5 worm cellular contexts compared by ENCODE assay signal in the genomic region with DNA sequence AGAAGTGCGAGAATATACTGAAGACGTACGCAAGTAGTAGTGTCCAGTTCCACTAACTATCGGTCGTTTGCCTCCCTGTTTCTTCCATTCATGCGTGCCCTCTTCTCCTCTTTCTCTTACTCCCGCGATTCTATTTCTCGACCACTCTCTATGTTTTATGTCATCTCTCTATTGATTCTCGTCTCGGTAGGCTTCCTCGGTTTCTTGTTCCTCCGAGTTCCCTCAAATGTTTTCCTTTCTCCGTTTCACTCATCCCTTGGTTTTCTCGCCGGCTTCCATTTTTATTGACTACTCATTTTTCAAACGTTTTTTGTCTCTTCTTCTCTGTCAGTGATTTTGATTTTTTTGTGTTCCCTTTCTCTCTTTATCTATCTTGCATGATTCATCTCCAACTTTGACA.
TF ChIP-seq lines count a peak whose summit lies in the region.

No protein-coding gene starts in this region.

TF ChIP-seq in whole organism, L1 larva, 84 proteins besides CTCF, POLR2A, EP300 and RAD21 (continued from another document and continues in another):
- no peak for TF ChIP-seq hpl-2 (GFP tag; optimal IDR thresholded peaks at IDR 0.05; lab: Kevin White, UChicago)
- no peak for TF ChIP-seq tlp-1 (tag; optimal IDR thresholded peaks at IDR 0.05; lab: Kevin White, UChicago)
- TF ChIP-seq vab-15 (tag; optimal IDR thresholded peaks at IDR 0.05; lab: Kevin White, UChicago), result no peak
- no peak for TF ChIP-seq aha-1 (tag; optimal IDR thresholded peaks at IDR 0.05; lab: Kevin White, UChicago)
- no peak for TF ChIP-seq fkh-4 (tag; optimal IDR thresholded peaks at IDR 0.05; lab: Kevin White, UChicago; ENCODE audit: borderline replicate concordance)
- peak; percentile 92 for TF ChIP-seq lin-14 (GFP tag; optimal IDR thresholded peaks at IDR 0.05; lab: Kevin White, UChicago)
- no peak for TF ChIP-seq ceh-90 (tag; optimal IDR thresholded peaks at IDR 0.05; lab: Kevin White, UChicago)
- no peak for TF ChIP-seq C04F5.9 (tag; optimal IDR thresholded peaks at IDR 0.05; lab: Kevin White, UChicago)
- no peak for TF ChIP-seq nhr-84 (tag; optimal IDR thresholded peaks at IDR 0.05; lab: Kevin White, UChicago)
- peak; percentile 70 for TF ChIP-seq nhr-71 (tag; optimal IDR thresholded peaks at IDR 0.05; lab: Kevin White, UChicago)
- TF ChIP-seq unc-30 (tag; optimal IDR thresholded peaks at IDR 0.05; lab: Kevin White, UChicago), result no peak
- peak; percentile 46 for TF ChIP-seq unc-130 (tag; optimal IDR thresholded peaks at IDR 0.05; lab: Kevin White, UChicago)
- TF ChIP-seq ama-1 (optimal IDR thresholded peaks at IDR 0.05; lab: Kevin White, UChicago), result no peak
- peak; percentile 50 for TF ChIP-seq fkh-8 (tag; optimal IDR thresholded peaks at IDR 0.05; lab: Kevin White, UChicago)
- TF ChIP-seq lin-15B (tag; optimal IDR thresholded peaks at IDR 0.05; lab: Kevin White, UChicago), result no peak
- TF ChIP-seq pqm-1 (tag; optimal IDR thresholded peaks at IDR 0.05; lab: Kevin White, UChicago), result no peak
- no peak for TF ChIP-seq ets-5 (GFP tag; IDR thresholded peaks at IDR 0.05; lab: Robert Waterston, UW)
- TF ChIP-seq nhr-12 (tag; optimal IDR thresholded peaks at IDR 0.05; lab: Kevin White, UChicago), result no peak
- TF ChIP-seq ztf-11 (tag; optimal IDR thresholded peaks at IDR 0.05; lab: Kevin White, UChicago), result no peak
- peak in 1 of 2 experiments; percentile 74 for TF ChIP-seq mdl-1 (tag; optimal IDR thresholded peaks at IDR 0.05; lab: Kevin White, UChicago)
- peak in 3 of 6 experiments; percentile 41 to 65 (median 64) for TF ChIP-seq elt-3 (tag; optimal IDR thresholded peaks at IDR 0.05; lab: Kevin White, UChicago)
- TF ChIP-seq unc-86 (tag; optimal IDR thresholded peaks at IDR 0.05; lab: Kevin White, UChicago), result no peak
- TF ChIP-seq mef-2 (tag; optimal IDR thresholded peaks at IDR 0.05; lab: Kevin White, UChicago), result no peak
- peak; percentile 49 for TF ChIP-seq nhr-47 (tag; optimal IDR thresholded peaks at IDR 0.05; lab: Kevin White, UChicago)
- no peak for TF ChIP-seq ces-1 (GFP tag; optimal IDR thresholded peaks at IDR 0.05; lab: Kevin White, UChicago)
- no peak for TF ChIP-seq sox-4 (tag; optimal IDR thresholded peaks at IDR 0.05; lab: Kevin White, UChicago)

TF ChIP-seq in whole organism, L2 larva, 48 proteins besides CTCF, POLR2A, EP300 and RAD21 (continued from another document and continues in another):
- TF ChIP-seq elt-1 (tag; optimal IDR thresholded peaks at IDR 0.05; lab: Kevin White, UChicago), result no peak
- no peak for TF ChIP-seq unc-39 (tag; optimal IDR thresholded peaks at IDR 0.05; lab: Kevin White, UChicago)
- TF ChIP-seq ceh-82 (tag; optimal IDR thresholded peaks at IDR 0.05; lab: Kevin White, UChicago), result no peak
- TF ChIP-seq ztf-1 (GFP tag; conservative IDR thresholded peaks at IDR 0.05; lab: Robert Waterston, UW), result no peak
- no peak for TF ChIP-seq skn-1 (tag; optimal IDR thresholded peaks at IDR 0.05; lab: Kevin White, UChicago)
- no peak for TF ChIP-seq lin-39 (tag; optimal IDR thresholded peaks at IDR 0.05; lab: Kevin White, UChicago)
- TF ChIP-seq peb-1 (tag; optimal IDR thresholded peaks at IDR 0.05; lab: Kevin White, UChicago), result no peak
- TF ChIP-seq Y55F3AM.14 (GFP tag; optimal IDR thresholded peaks at IDR 0.05; lab: Kevin White, UChicago), result no peak
- TF ChIP-seq aly-2 (tag; optimal IDR thresholded peaks at IDR 0.05; lab: Kevin White, UChicago), result no peak
- no peak for TF ChIP-seq alr-1 (tag; optimal IDR thresholded peaks at IDR 0.05; lab: Kevin White, UChicago)
- no peak for TF ChIP-seq unc-62 (GFP tag; optimal IDR thresholded peaks at IDR 0.05; lab: Kevin White, UChicago)
- no peak for TF ChIP-seq ztf-4 (tag; optimal IDR thresholded peaks at IDR 0.05; lab: Kevin White, UChicago)
- TF ChIP-seq sem-4 (tag; optimal IDR thresholded peaks at IDR 0.05; lab: Kevin White, UChicago), result peak; percentile 43
- TF ChIP-seq F13H6.1 (tag; optimal IDR thresholded peaks at IDR 0.05; lab: Kevin White, UChicago), result peak; percentile 69
- peak; percentile 13 for TF ChIP-seq lin-13 (GFP tag; optimal IDR thresholded peaks at IDR 0.05; lab: Kevin White, UChicago)
- peak; percentile 23 for TF ChIP-seq sma-3 (GFP tag; optimal IDR thresholded peaks at IDR 0.05; lab: Kevin White, UChicago)
- no peak for TF ChIP-seq nhr-77 (tag; optimal IDR thresholded peaks at IDR 0.05; lab: Kevin White, UChicago)
- TF ChIP-seq fos-1 (tag; optimal IDR thresholded peaks at IDR 0.05; lab: Kevin White, UChicago), result peak; percentile 76
- peak in 1 of 2 experiments; percentile 1 for TF ChIP-seq mdl-1 (tag; optimal IDR thresholded peaks at IDR 0.05; lab: Kevin White, UChicago)
- peak; percentile 46 for TF ChIP-seq unc-55 (GFP tag; optimal IDR thresholded peaks at IDR 0.05; lab: Kevin White, UChicago)
- TF ChIP-seq gmeb-1 (tag; optimal IDR thresholded peaks at IDR 0.05; lab: Kevin White, UChicago), result no peak
- no peak for TF ChIP-seq dmd-4 (tag; optimal IDR thresholded peaks at IDR 0.05; lab: Kevin White, UChicago)
- TF ChIP-seq ama-1 (optimal IDR thresholded peaks at IDR 0.05; lab: Kevin White, UChicago), result no peak
- TF ChIP-seq ztf-11 (tag; optimal IDR thresholded peaks at IDR 0.05; lab: Kevin White, UChicago), result no peak
- no peak for TF ChIP-seq nhr-11 (tag; optimal IDR thresholded peaks at IDR 0.05; lab: Kevin White, UChicago)
- TF ChIP-seq lsy-2 (tag; optimal IDR thresholded peaks at IDR 0.05; lab: Kevin White, UChicago), result peak in 1 of 2 experiments; percentile 51
- TF ChIP-seq mbf-1 (tag; optimal IDR thresholded peaks at IDR 0.05; lab: Kevin White, UChicago), result no peak

TF ChIP-seq in whole organism, L3 larva, 47 proteins besides CTCF, POLR2A, EP300 and RAD21 (continued from another document):
- TF ChIP-seq elt-2 (tag; optimal IDR thresholded peaks at IDR 0.05; lab: Kevin White, UChicago), result peak; percentile 4
- no peak for TF ChIP-seq jun-1 (tag; optimal IDR thresholded peaks at IDR 0.05; lab: Kevin White, UChicago)
- TF ChIP-seq nhr-77 (tag; optimal IDR thresholded peaks at IDR 0.05; lab: Kevin White, UChicago), result no peak
- no peak for TF ChIP-seq nhr-237 (tag; optimal IDR thresholded peaks at IDR 0.05; lab: Kevin White, UChicago)
- TF ChIP-seq nfya-1 (tag; optimal IDR thresholded peaks at IDR 0.05; lab: Kevin White, UChicago; ENCODE audit: insufficient read depth), result peak; percentile 60
- TF ChIP-seq lsy-12 (tag; optimal IDR thresholded peaks at IDR 0.05; lab: Kevin White, UChicago), result peak; percentile 48
- TF ChIP-seq hmg-11 (tag; optimal IDR thresholded peaks at IDR 0.05; lab: Kevin White, UChicago), result peak; percentile 49
- no peak for TF ChIP-seq ama-1 (optimal IDR thresholded peaks at IDR 0.05; lab: Kevin White, UChicago)
- no peak for TF ChIP-seq lin-15B (tag; optimal IDR thresholded peaks at IDR 0.05; lab: Kevin White, UChicago)
- TF ChIP-seq elt-1 (tag; optimal IDR thresholded peaks at IDR 0.05; lab: Kevin White, UChicago), result peak; percentile 22
- no peak for TF ChIP-seq fos-1 (tag; optimal IDR thresholded peaks at IDR 0.05; lab: Kevin White, UChicago)
- no peak for TF ChIP-seq mml-1 (tag; optimal IDR thresholded peaks at IDR 0.05; lab: Kevin White, UChicago)
- no peak for TF ChIP-seq ZK546.5 (tag; optimal IDR thresholded peaks at IDR 0.05; lab: Kevin White, UChicago)
- TF ChIP-seq ceh-16 (tag; optimal IDR thresholded peaks at IDR 0.05; lab: Kevin White, UChicago), result no peak
- no peak for TF ChIP-seq ztf-11 (tag; optimal IDR thresholded peaks at IDR 0.05; lab: Kevin White, UChicago)
- TF ChIP-seq ceh-82 (tag; optimal IDR thresholded peaks at IDR 0.05; lab: Kevin White, UChicago), result no peak
- no peak for TF ChIP-seq fkh-2 (tag; optimal IDR thresholded peaks at IDR 0.05; lab: Kevin White, UChicago)
- TF ChIP-seq sea-2 (GFP tag; optimal IDR thresholded peaks at IDR 0.05; lab: Kevin White, UChicago), result no peak
- no peak for TF ChIP-seq unc-62 (GFP tag; optimal IDR thresholded peaks at IDR 0.05; lab: Kevin White, UChicago)
- peak; percentile 30 for TF ChIP-seq nhr-25 (tag; optimal IDR thresholded peaks at IDR 0.05; lab: Kevin White, UChicago)
- peak; percentile 67 for TF ChIP-seq ceh-28 (tag; optimal IDR thresholded peaks at IDR 0.05; lab: Kevin White, UChicago)
- no peak for TF ChIP-seq pqm-1 (tag; optimal IDR thresholded peaks at IDR 0.05; lab: Kevin White, UChicago)
- no peak for TF ChIP-seq skn-1 (tag; optimal IDR thresholded peaks at IDR 0.05; lab: Kevin White, UChicago)
- peak; percentile 48 for TF ChIP-seq snpc-4 (tag; optimal IDR thresholded peaks at IDR 0.05; lab: Kevin White, UChicago)
- no peak for TF ChIP-seq nhr-11 (tag; optimal IDR thresholded peaks at IDR 0.05; lab: Kevin White, UChicago)
- TF ChIP-seq lin-39 (tag; optimal IDR thresholded peaks at IDR 0.05; lab: Kevin White, UChicago), result peak; percentile 49
- no peak for TF ChIP-seq R02D3.7 (tag; optimal IDR thresholded peaks at IDR 0.05; lab: Kevin White, UChicago)
TF ChIP-seq in whole organism, L3 larva: peak in this region for 13.

TF ChIP-seq in whole organism, L4 larva, 104 proteins besides CTCF, POLR2A, EP300 and RAD21 (continued from another document and continues in another):
- TF ChIP-seq Y5F2A.4 (GFP tag; optimal IDR thresholded peaks at IDR 0.05; lab: Kevin White, UChicago) (no peak), D1046.2 (GFP tag; IDR thresholded peaks at IDR 0.05; lab: Robert Waterston, UW) (no peak), F37D6.2 (tag; optimal IDR thresholded peaks at IDR 0.05; lab: Kevin White, UChicago) (no peak), daf-16 (GFP tag; optimal IDR thresholded peaks at IDR 0.05; lab: Kevin White, UChicago) (peak in 1 of 2 experiments; percentile 40), daf-16 (tag; optimal IDR thresholded peaks at IDR 0.05; lab: Kevin White, UChicago) (no peak), ceh-20 (GFP tag; IDR thresholded peaks at IDR 0.05; lab: Robert Waterston, UW) (no peak), ZK546.5 (tag; optimal IDR thresholded peaks at IDR 0.05; lab: Kevin White, UChicago) (no peak), ztf-11 (tag; optimal IDR thresholded peaks at IDR 0.05; lab: Kevin White, UChicago) (no peak), zfp-2 (tag; optimal IDR thresholded peaks at IDR 0.05; lab: Kevin White, UChicago) (no peak), ztf-7 (tag; optimal IDR thresholded peaks at IDR 0.05; lab: Kevin White, UChicago) (no peak), unc-130 (GFP tag; optimal IDR thresholded peaks at IDR 0.05; lab: Kevin White, UChicago) (no peak), lin-39 (tag; optimal IDR thresholded peaks at IDR 0.05; lab: Kevin White, UChicago) (no peak), lir-3 (tag; optimal IDR thresholded peaks at IDR 0.05; lab: Kevin White, UChicago) (no peak), pha-4 (GFP tag; IDR thresholded peaks at IDR 0.05; lab: Robert Waterston, UW) (no peak), pha-4 (tag; optimal IDR thresholded peaks at IDR 0.05; lab: Kevin White, UChicago) (no peak), duxl-1 (tag; optimal IDR thresholded peaks at IDR 0.05; lab: Kevin White, UChicago; ENCODE audit: poor library complexity) (no peak), daf-12 (tag; optimal IDR thresholded peaks at IDR 0.05; lab: Kevin White, UChicago) (no peak), lin-15B (tag; optimal IDR thresholded peaks at IDR 0.05; lab: Kevin White, UChicago) (no peak), ceh-62 (tag; optimal IDR thresholded peaks at IDR 0.05; lab: Kevin White, UChicago) (no peak), ceh-32 (tag; optimal IDR thresholded peaks at IDR 0.05; lab: Kevin White, UChicago; ENCODE audit: poor library complexity) (no peak), set-16 (GFP tag; IDR thresholded peaks at IDR 0.05; lab: Robert Waterston, UW) (no peak), zag-1 (tag; optimal IDR thresholded peaks at IDR 0.05; lab: Kevin White, UChicago) (no peak), hlh-30 (tag; optimal IDR thresholded peaks at IDR 0.05; lab: Kevin White, UChicago; ENCODE audit: insufficient read depth) (no peak), jun-1 (tag; optimal IDR thresholded peaks at IDR 0.05; lab: Kevin White, UChicago) (no peak), rbr-2 (tag; optimal IDR thresholded peaks at IDR 0.05; lab: Kevin White, UChicago) (peak; percentile 44), tag-97 (GFP tag; IDR thresholded peaks at IDR 0.05; lab: Robert Waterston, UW) (no peak), nhr-48 (tag; optimal IDR thresholded peaks at IDR 0.05; lab: Kevin White, UChicago) (no peak), Y75B8A.6 (GFP tag; IDR thresholded peaks at IDR 0.05; lab: Robert Waterston, UW) (no peak), nhr-10 (tag; optimal IDR thresholded peaks at IDR 0.05; lab: Kevin White, UChicago) (no peak), Y48G9A.11 (GFP tag; IDR thresholded peaks at IDR 0.05; lab: Robert Waterston, UW) (no peak), nhr-41 (GFP tag; IDR thresholded peaks at IDR 0.05; lab: Robert Waterston, UW) (no peak), nhr-11 (tag; optimal IDR thresholded peaks at IDR 0.05; lab: Kevin White, UChicago) (peak; percentile 29)

TF ChIP-seq in whole organism, late embryonic, 69 proteins besides CTCF, POLR2A, EP300 and RAD21 (continued from another document):
- TF ChIP-seq ama-1 (optimal IDR thresholded peaks at IDR 0.05; lab: Kevin White, UChicago) (no peak), C08G9.2 (tag; optimal IDR thresholded peaks at IDR 0.05; lab: Kevin White, UChicago) (no peak), sox-4 (tag; optimal IDR thresholded peaks at IDR 0.05; lab: Kevin White, UChicago) (no peak), pros-1 (tag; optimal IDR thresholded peaks at IDR 0.05; lab: Kevin White, UChicago) (no peak), unc-3 (GFP tag; conservative IDR thresholded peaks at IDR 0.05; lab: Robert Waterston, UW) (no peak), unc-3 (tag; optimal IDR thresholded peaks at IDR 0.05; lab: Kevin White, UChicago) (no peak), ceh-18 (tag; optimal IDR thresholded peaks at IDR 0.05; lab: Kevin White, UChicago) (peak; percentile 65), hlh-30 (tag; optimal IDR thresholded peaks at IDR 0.05; lab: Kevin White, UChicago; ENCODE audit: insufficient read depth) (no peak), ceh-14 (tag; optimal IDR thresholded peaks at IDR 0.05; lab: Kevin White, UChicago) (no peak), ceh-19 (GFP tag; optimal IDR thresholded peaks at IDR 0.05; lab: Kevin White, UChicago) (no peak), unc-55 (GFP tag; optimal IDR thresholded peaks at IDR 0.05; lab: Kevin White, UChicago) (peak; percentile 10), F13H6.1 (tag; optimal IDR thresholded peaks at IDR 0.05; lab: Kevin White, UChicago) (peak; percentile 0), ref-2 (tag; optimal IDR thresholded peaks at IDR 0.05; lab: Kevin White, UChicago) (peak; percentile 33), ceh-34 (tag; optimal IDR thresholded peaks at IDR 0.05; lab: Kevin White, UChicago) (peak; percentile 64), elt-4 (tag; optimal IDR thresholded peaks at IDR 0.05; lab: Kevin White, UChicago) (no peak)
